Worm (Caenorhabditis elegans) whole organism, midembryonic: ENCODE measurements around the gene mdh-2.

Experiments
- T22C8.4 ChIP-seq: fragments of 200-800 bp; sonication (Bioruptor generic); IDR thresholded peaks from 2 replicates; pipeline ENCODE4 v1.3.6; 2022; ENCODE audit warnings: missing genetic modification characterization, missing compliant biosample characterization
- cog-1 ChIP-seq: sonication (generic microtip); optimal IDR thresholded peaks from 2 replicates; lab custom pipeline; 2016; ENCODE audit warnings: missing genetic modification characterization, missing compliant biosample characterization
- flt-1 ChIP-seq: fragments of 200-800 bp; sonication (Bioruptor generic); IDR thresholded peaks from 2 replicates; pipeline ENCODE4 v1.3.6; 2022; ENCODE audit warnings: missing genetic modification characterization, missing compliant biosample characterization
- klf-2 ChIP-seq: fragments of 200-800 bp; sonication (Bioruptor generic); conservative IDR thresholded peaks from 2 replicates; pipeline ENCODE4 v1.3.6; 2022; ENCODE audit warnings: missing genetic modification reagents, missing genetic modification characterization, missing compliant biosample characterization
- med-1 ChIP-seq: sonication (generic microtip); optimal IDR thresholded peaks from 2 replicates; lab custom pipeline; 2017; ENCODE audit warnings: missing genetic modification characterization, mild to moderate bottlenecking, missing compliant biosample characterization, antibody characterized with exemption, missing genetic modification reagents; ENCODE audit not compliant: insufficient read depth
- ref-1 ChIP-seq: fragments of 200-800 bp; sonication (Bioruptor generic); conservative IDR thresholded peaks from 2 replicates; pipeline ENCODE4 v1.3.6; 2022; ENCODE audit warnings: missing genetic modification reagents, missing genetic modification characterization, missing compliant biosample characterization
- tab-1 ChIP-seq: fragments of 200-800 bp; sonication (Bioruptor generic); IDR thresholded peaks from 2 replicates; pipeline ENCODE4 v1.3.6; 2022; ENCODE audit warnings: missing genetic modification characterization, missing compliant biosample characterization
- ztf-23 ChIP-seq: fragments of 200-800 bp; sonication (Bioruptor generic); IDR thresholded peaks from 2 replicates; pipeline ENCODE4 v1.3.6; 2022; ENCODE audit warnings: missing genetic modification reagents, missing genetic modification characterization, missing compliant biosample characterization
- ztf-29 ChIP-seq: fragments of 200-800 bp; sonication (Bioruptor generic); IDR thresholded peaks from 2 replicates; pipeline ENCODE4 v1.3.6; 2022; ENCODE audit warnings: missing genetic modification reagents, missing genetic modification characterization, missing compliant biosample characterization

DNA sequence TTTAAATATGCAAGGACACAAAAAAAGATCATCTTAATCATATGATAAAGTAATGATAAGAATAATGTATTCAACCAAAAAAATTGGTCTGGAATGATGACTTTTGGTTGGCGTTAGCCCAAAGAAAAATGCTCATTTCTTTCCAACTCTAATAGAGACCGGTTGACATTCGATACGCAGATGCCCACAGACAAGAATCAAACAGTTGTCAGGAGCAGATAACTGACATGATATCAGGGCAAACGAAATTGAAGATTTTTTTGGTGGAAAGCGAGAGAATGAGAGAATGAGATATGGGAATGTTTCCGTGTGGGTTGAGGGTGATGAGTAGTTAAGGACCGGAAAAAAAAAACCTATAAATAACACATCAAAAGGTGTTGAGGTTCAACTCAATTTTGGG lies 31.1 kb upstream of the mdh-2 start:
- TF ChIP-seq ztf-29 (GFP tag; lab: Robert Waterston, UW) (no peak), tab-1 (GFP tag; lab: Robert Waterston, UW) (no peak), cog-1 (tag; lab: Kevin White, UChicago) (no peak), ztf-23 (GFP tag; lab: Robert Waterston, UW) (no peak), ref-1 (GFP tag; lab: Robert Waterston, UW) (no peak), klf-2 (GFP tag; lab: Robert Waterston, UW) (no peak), T22C8.4 (GFP tag; lab: Robert Waterston, UW) (no peak), med-1 (GFP tag; lab: Kevin White, UChicago) (no peak), flt-1 (no peak)
